Worm (Caenorhabditis elegans): ENCODE results near the gene srh-10.

DNA sequence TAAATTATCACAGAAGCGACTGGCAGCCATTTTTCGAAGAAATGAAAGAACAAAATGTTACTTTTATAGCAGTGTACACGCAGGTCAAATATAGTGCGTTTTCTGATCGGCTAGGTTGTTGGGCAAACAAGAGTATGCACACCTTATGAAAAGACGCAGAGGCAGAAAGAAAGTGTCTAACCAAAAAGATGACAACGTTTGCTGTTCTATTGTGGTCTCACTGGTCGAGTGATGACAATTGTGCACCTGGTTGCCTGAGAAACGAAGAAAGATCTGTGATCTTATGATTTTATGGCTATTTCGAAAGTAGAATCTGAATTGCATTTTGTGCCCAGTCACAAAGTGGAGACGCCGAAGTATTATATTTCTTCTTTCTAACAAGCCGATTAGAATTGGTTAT, 43.6 kb upstream of the srh-10 start, which contains the start of gene F17A9.4:
- no peak for TF ChIP-seq ama-1 (optimal IDR thresholded peaks at IDR 0.05)
- TF ChIP-seq ama-1 (GFP tag; optimal IDR thresholded peaks at IDR 0.05): no peak
- no peak for TF ChIP-seq unc-130 (GFP tag; optimal IDR thresholded peaks at IDR 0.05)
- TF ChIP-seq bed-2 (GFP tag; IDR thresholded peaks at IDR 0.05): no peak
- no peak for TF ChIP-seq ets-4 (GFP tag; optimal IDR thresholded peaks at IDR 0.05)
- no peak for TF ChIP-seq unc-62 (GFP tag; optimal IDR thresholded peaks at IDR 0.05)
- TF ChIP-seq F55B11.4 (tag; optimal IDR thresholded peaks at IDR 0.05; ENCODE audit: borderline replicate concordance, insufficient read depth): no peak
- no peak for TF ChIP-seq aptf-2 (GFP tag; conservative IDR thresholded peaks at IDR 0.05)
- TF ChIP-seq F23B12.7 (tag; optimal IDR thresholded peaks at IDR 0.05; ENCODE audit: insufficient read depth): no peak
- TF ChIP-seq F39B2.1 (GFP tag; IDR thresholded peaks at IDR 0.05): no peak
- no peak for TF ChIP-seq nhr-120 (GFP tag; IDR thresholded peaks at IDR 0.05)
- no peak for TF ChIP-seq bed-1 (GFP tag; IDR thresholded peaks at IDR 0.05)
